Worm (Caenorhabditis elegans) whole organism, L3 larva: ENCODE measurements around the gene srh-201.

ENCODE experiments used
- ZK546.5 ChIP-seq: sonication (generic microtip); optimal IDR thresholded peaks from 2 replicates; lab custom pipeline; 2017; ENCODE audit warnings: missing biosample characterization, missing genetic modification characterization
- ama-1 ChIP-seq: fragments of 150-350 bp; optimal IDR thresholded peaks from 2 replicates; lab custom pipeline; 2018
- ceh-28 ChIP-seq: fragments of 150-350 bp; optimal IDR thresholded peaks from 2 replicates; lab custom pipeline; 2014; ENCODE audit warnings: missing biosample characterization, missing genetic modification reagents, missing genetic modification characterization
- ceh-82 ChIP-seq: fragments of 150-350 bp; optimal IDR thresholded peaks from 2 replicates; lab custom pipeline; 2014; ENCODE audit warnings: missing biosample characterization, missing genetic modification characterization
- ceh-9 ChIP-seq: sonication (generic microtip); optimal IDR thresholded peaks from 2 replicates; lab custom pipeline; 2018; ENCODE audit warnings: missing biosample characterization, missing genetic modification characterization
- egl-27 ChIP-seq: sonication (generic microtip); optimal IDR thresholded peaks from 4 replicates; lab custom pipeline; 2017; ENCODE audit warnings: missing biosample characterization, missing genetic modification reagents, missing genetic modification characterization
- elt-1 ChIP-seq: fragments of 150-350 bp; optimal IDR thresholded peaks from 2 replicates; lab custom pipeline; 2014; ENCODE audit warnings: missing biosample characterization, missing genetic modification characterization
- elt-2 ChIP-seq: sonication (generic microtip); optimal IDR thresholded peaks from 2 replicates; lab custom pipeline; 2016; ENCODE audit warnings: missing genetic modification reagents, mild to moderate bottlenecking, missing genetic modification characterization, missing compliant biosample characterization
- elt-3 ChIP-seq, 3 experiments: fragments of 150-350 bp in 1 of 3; sonication (generic microtip) in 2 of 3; optimal IDR thresholded peaks; 2 replicates in 2 of 3; 4 replicates in 1 of 3; lab custom pipeline; 2014 to 2017; ENCODE audit warnings: missing biosample characterization in 3 of 3, missing genetic modification characterization in 3 of 3
- eor-1 ChIP-seq, 2 experiments: fragments of 150-350 bp; optimal IDR thresholded peaks; 2 replicates each; lab custom pipeline; 2014 to 2018; ENCODE audit warnings: missing biosample characterization in 2 of 2, missing genetic modification characterization in 2 of 2
- fkh-10 ChIP-seq: sonication (generic microtip); optimal IDR thresholded peaks from 2 replicates; lab custom pipeline; 2017; ENCODE audit warnings: missing biosample characterization, missing genetic modification reagents, missing genetic modification characterization
- fkh-2 ChIP-seq: fragments of 150-350 bp; optimal IDR thresholded peaks from 2 replicates; lab custom pipeline; 2014; ENCODE audit warnings: missing biosample characterization, missing genetic modification reagents, missing genetic modification characterization
- jun-1 ChIP-seq: fragments of 150-350 bp; optimal IDR thresholded peaks from 2 replicates; lab custom pipeline; 2014; ENCODE audit warnings: missing biosample characterization, missing genetic modification reagents, missing genetic modification characterization
- lin-15B ChIP-seq: fragments of 150-350 bp; optimal IDR thresholded peaks from 2 replicates; lab custom pipeline; 2014; ENCODE audit warnings: missing biosample characterization, missing genetic modification characterization
- mdl-1 ChIP-seq: fragments of 150-350 bp; optimal IDR thresholded peaks from 2 replicates; lab custom pipeline; 2014; ENCODE audit warnings: missing biosample characterization, missing genetic modification characterization
- mml-1 ChIP-seq: fragments of 150-350 bp; sonication (generic microtip); optimal IDR thresholded peaks from 3 replicates; lab custom pipeline; 2014; ENCODE audit warnings: missing biosample characterization, missing genetic modification characterization
- nfya-1 ChIP-seq: sonication (generic microtip); optimal IDR thresholded peaks from 2 replicates; lab custom pipeline; 2017; ENCODE audit warnings: missing genetic modification characterization, mild to moderate bottlenecking, missing compliant biosample characterization, antibody characterized with exemption, moderate library complexity; ENCODE audit not compliant: insufficient read depth
- nhr-11 ChIP-seq: fragments of 150-350 bp; optimal IDR thresholded peaks from 2 replicates; lab custom pipeline; 2014; ENCODE audit warnings: missing biosample characterization, missing genetic modification characterization
- nhr-12 ChIP-seq: fragments of 150-350 bp; optimal IDR thresholded peaks from 2 replicates; lab custom pipeline; 2014; ENCODE audit warnings: missing biosample characterization, missing genetic modification characterization
- nhr-23 ChIP-seq: fragments of 150-350 bp; optimal IDR thresholded peaks from 2 replicates; lab custom pipeline; 2014; ENCODE audit warnings: missing biosample characterization, missing genetic modification reagents, missing genetic modification characterization
- nhr-25 ChIP-seq: sonication (generic microtip); optimal IDR thresholded peaks from 2 replicates; lab custom pipeline; 2017; ENCODE audit warnings: missing biosample characterization, missing genetic modification characterization
- nhr-28 ChIP-seq: fragments of 150-350 bp; optimal IDR thresholded peaks from 2 replicates; lab custom pipeline; 2014; ENCODE audit warnings: missing biosample characterization, missing genetic modification characterization
- nhr-43 ChIP-seq: sonication (generic microtip); optimal IDR thresholded peaks from 2 replicates; lab custom pipeline; 2016; ENCODE audit warnings: mild to moderate bottlenecking, missing genetic modification characterization, missing compliant biosample characterization; ENCODE audit not compliant: poor library complexity, severe bottlenecking
- nhr-67 ChIP-seq: fragments of 150-350 bp; optimal IDR thresholded peaks from 2 replicates; lab custom pipeline; 2014; ENCODE audit warnings: missing biosample characterization, missing genetic modification characterization
- nhr-76 ChIP-seq: fragments of 150-350 bp; sonication (generic microtip); optimal IDR thresholded peaks from 5 replicates; lab custom pipeline; 2014; ENCODE audit warnings: missing biosample characterization, missing genetic modification characterization
- nhr-77 ChIP-seq: fragments of 150-350 bp; optimal IDR thresholded peaks from 2 replicates; lab custom pipeline; 2014; ENCODE audit warnings: missing biosample characterization, missing genetic modification characterization
- pqm-1 ChIP-seq: fragments of 150-350 bp; optimal IDR thresholded peaks from 2 replicates; lab custom pipeline; 2017; ENCODE audit warnings: missing biosample characterization, missing genetic modification characterization, inconsistent platforms
- skn-1 ChIP-seq: fragments of 150-350 bp; optimal IDR thresholded peaks from 2 replicates; lab custom pipeline; 2014; ENCODE audit warnings: missing biosample characterization, missing genetic modification characterization
- tbx-2 ChIP-seq: sonication (generic microtip); optimal IDR thresholded peaks from 2 replicates; lab custom pipeline; 2016; ENCODE audit warnings: mild to moderate bottlenecking, missing genetic modification characterization, missing compliant biosample characterization
- unc-39 ChIP-seq: sonication (generic microtip); optimal IDR thresholded peaks from 4 replicates; lab custom pipeline; 2017; ENCODE audit warnings: missing biosample characterization, missing genetic modification characterization
- unc-62 ChIP-seq: fragments of 150-350 bp; sonication (generic microtip); optimal IDR thresholded peaks from 4 replicates; lab custom pipeline; 2014; ENCODE audit warnings: missing biosample characterization, missing genetic modification reagents, missing genetic modification characterization
- zag-1 ChIP-seq: fragments of 150-350 bp; optimal IDR thresholded peaks from 2 replicates; lab custom pipeline; 2014; ENCODE audit warnings: missing biosample characterization, missing genetic modification characterization
- ztf-4 ChIP-seq: fragments of 150-350 bp; optimal IDR thresholded peaks from 2 replicates; lab custom pipeline; 2014; ENCODE audit warnings: missing biosample characterization, missing genetic modification characterization

The srh-201 gene

ce11 chrV:9013765-9014164, at the start of gene srh-201:
srh-201 (minus strand) TSS chrV:9013865.
- TF ChIP-seq elt-3 (tag; optimal IDR thresholded peaks at IDR 0.05; lab: Kevin White, UChicago) (no peak), nhr-76 (tag; lab: Kevin White, UChicago) (no peak), mml-1 (no peak), ama-1 (no peak), ceh-9 (no peak), ceh-82 (tag; lab: Kevin White, UChicago) (no peak), nhr-67 (tag; lab: Kevin White, UChicago) (no peak), pqm-1 (tag; lab: Kevin White, UChicago) (no peak), egl-27 (tag; lab: Kevin White, UChicago) (no peak), ZK546.5 (no peak), nhr-25 (tag; lab: Kevin White, UChicago) (no peak), nfya-1 (tag; lab: Kevin White, UChicago) (no peak)
- TF ChIP-seq, all 47 proteins: peak for 0

- TF ChIP-seq nhr-23 (tag; lab: Kevin White, UChicago) (peak; percentile 32), egl-27 (tag; lab: Kevin White, UChicago) (no peak)
Observed at ce11 chrV:9063134-9063533, 49.5 kb upstream of the srh-201 start.

- TF ChIP-seq nhr-77 (tag; lab: Kevin White, UChicago) (no peak), fkh-2 (tag; lab: Kevin White, UChicago) (no peak), nhr-11 (tag; lab: Kevin White, UChicago) (no peak)
Observed at ce11 chrV:9062341-9062740, 48.7 kb upstream of the srh-201 start, which contains the start of gene C25E10.12. C25E10.12 (minus strand) TSS chrV:9062441.

ce11 chrV:9059468-9059867, 45.8 kb upstream of the srh-201 start, which contains the start of the genes C25E10.16 and C25E10.13:
C25E10.16 (minus strand) TSS chrV:9059568.
C25E10.13 (plus strand) TSS chrV:9059723.
- TF ChIP-seq tbx-2 (tag; lab: Kevin White, UChicago) (no peak), nhr-28 (tag; lab: Kevin White, UChicago) (no peak), nhr-77 (tag; lab: Kevin White, UChicago) (no peak), skn-1 (tag; lab: Kevin White, UChicago) (no peak)

- TF ChIP-seq egl-27 (tag; lab: Kevin White, UChicago) (no peak), mdl-1 (no peak), ama-1 (no peak), nhr-43 (no peak), unc-39 (tag; lab: Kevin White, UChicago) (no peak), skn-1 (tag; lab: Kevin White, UChicago) (no peak), unc-62 (GFP tag; lab: Kevin White, UChicago) (no peak), nhr-67 (tag; lab: Kevin White, UChicago) (no peak), nhr-23 (tag; lab: Kevin White, UChicago) (no peak), ZK546.5 (no peak), fkh-10 (GFP tag; lab: Kevin White, UChicago) (no peak), nfya-1 (tag; lab: Kevin White, UChicago) (no peak), ceh-82 (tag; lab: Kevin White, UChicago) (no peak), elt-2 (tag; lab: Kevin White, UChicago) (no peak), elt-3 (tag; optimal IDR thresholded peaks at IDR 0.05; lab: Kevin White, UChicago) (no peak)
Observed at ce11 chrV:9058627-9059026, 45.0 kb upstream of the srh-201 start, which contains the start of gene C25E10.11. C25E10.11 (minus strand) TSS chrV:9058727.

- TF ChIP-seq eor-1 (tag; optimal IDR thresholded peaks at IDR 0.05; lab: Kevin White, UChicago) (no peak), nhr-67 (tag; lab: Kevin White, UChicago) (no peak), lin-15B (tag; lab: Kevin White, UChicago) (no peak), nhr-12 (no peak), fkh-2 (tag; lab: Kevin White, UChicago) (no peak), elt-1 (tag; lab: Kevin White, UChicago) (no peak), ztf-4 (tag; lab: Kevin White, UChicago) (no peak), zag-1 (tag; lab: Kevin White, UChicago) (no peak), ceh-28 (no peak), jun-1 (tag; lab: Kevin White, UChicago) (no peak)
Observed at ce11 chrV:9056253-9056652, 42.6 kb upstream of the srh-201 start, which contains the start of gene C25E10.10. C25E10.10 (minus strand) TSS chrV:9056353.
